Worm (Caenorhabditis elegans): ENCODE results near the gene nonu-1.

ce11 chrIII:4875663-4876062 is 26.0 kb upstream of the nonu-1 start:
- TF ChIP-seq nhr-11 (tag; optimal IDR thresholded peaks at IDR 0.05) = no peak
- no peak for TF ChIP-seq pat-9 (tag; optimal IDR thresholded peaks at IDR 0.05)
- no peak for TF ChIP-seq ceh-48 (tag; optimal IDR thresholded peaks at IDR 0.05)
- no peak for TF ChIP-seq unc-86 (tag; optimal IDR thresholded peaks at IDR 0.05)
- TF ChIP-seq ama-1 (optimal IDR thresholded peaks at IDR 0.05) = no peak
- no peak for TF ChIP-seq nfya-1 (tag; optimal IDR thresholded peaks at IDR 0.05)
- TF ChIP-seq dve-1 (tag; optimal IDR thresholded peaks at IDR 0.05) = no peak
- TF ChIP-seq sox-4 (tag; optimal IDR thresholded peaks at IDR 0.05) = no peak
- TF ChIP-seq mec-3 (tag; optimal IDR thresholded peaks at IDR 0.05; ENCODE audit: borderline replicate concordance) = no peak
- no peak for TF ChIP-seq elt-2 (tag; optimal IDR thresholded peaks at IDR 0.05)
- TF ChIP-seq eyg-1 (tag; optimal IDR thresholded peaks at IDR 0.05) = no peak
- TF ChIP-seq ahr-1 (tag; optimal IDR thresholded peaks at IDR 0.05) = no peak
- TF ChIP-seq ceh-14 (tag; optimal IDR thresholded peaks at IDR 0.05) = no peak
